Fruit fly (Drosophila melanogaster): ENCODE measurements around the gene CG5704.

The CG5704 gene

DNA sequence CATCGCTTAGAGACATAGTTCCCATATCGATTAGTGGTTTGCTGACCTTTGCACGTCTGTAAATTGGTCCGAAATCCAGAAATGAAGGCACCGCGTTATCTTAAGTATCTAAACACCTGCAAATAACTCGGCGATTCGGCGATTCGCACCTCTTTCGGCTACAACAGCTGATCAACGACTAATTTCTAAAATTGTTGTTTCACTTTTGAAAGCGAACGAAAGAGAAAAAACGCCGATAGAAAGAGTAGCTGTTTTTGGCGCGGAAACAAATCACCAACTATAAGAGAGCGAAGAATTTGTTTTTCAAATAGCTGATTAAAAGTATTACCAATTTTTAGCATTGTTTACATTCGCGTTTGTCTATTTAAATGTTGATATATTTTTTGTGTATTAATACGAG lies 1.8 kb downstream of the CG5704 start, which contains the start of gene CG15879:
CG15879 (minus strand) TSS at position 155 of the 400 bp plus-strand sequence.
- TF ChIP-seq CG7271 (tag; optimal IDR thresholded peaks at IDR 0.05) (no peak), CG11093 (GFP tag; IDR thresholded peaks at IDR 0.05) (no peak), crp (GFP tag; optimal IDR thresholded peaks at IDR 0.05) (peak in 1 of 2 experiments; percentile 45), CG34224 (GFP tag; IDR thresholded peaks at IDR 0.05; ENCODE audit: partially characterized antibody) (0 out of 3 replicates have a peak, but pooled peaks have one; percentile 10), Trl (optimal IDR thresholded peaks at IDR 0.05) (peak; percentile 0 to 59), Trl (GFP tag; optimal IDR thresholded peaks at IDR 0.05) (no peak), exex (tag; optimal IDR thresholded peaks at IDR 0.05) (peak; percentile 57), sd (tag; optimal IDR thresholded peaks at IDR 0.05) (peak; percentile 54), CG3163 (GFP tag; optimal IDR thresholded peaks at IDR 0.05) (peak; percentile 82), Med (GFP tag) (peak; percentile 35), Jarid2 (GFP tag; optimal IDR thresholded peaks at IDR 0.05) (peak; percentile 3), mirr (GFP tag; optimal IDR thresholded peaks at IDR 0.05) (peak; percentile 1), sisA (GFP tag; IDR thresholded peaks at IDR 0.05) (no peak)

DNA sequence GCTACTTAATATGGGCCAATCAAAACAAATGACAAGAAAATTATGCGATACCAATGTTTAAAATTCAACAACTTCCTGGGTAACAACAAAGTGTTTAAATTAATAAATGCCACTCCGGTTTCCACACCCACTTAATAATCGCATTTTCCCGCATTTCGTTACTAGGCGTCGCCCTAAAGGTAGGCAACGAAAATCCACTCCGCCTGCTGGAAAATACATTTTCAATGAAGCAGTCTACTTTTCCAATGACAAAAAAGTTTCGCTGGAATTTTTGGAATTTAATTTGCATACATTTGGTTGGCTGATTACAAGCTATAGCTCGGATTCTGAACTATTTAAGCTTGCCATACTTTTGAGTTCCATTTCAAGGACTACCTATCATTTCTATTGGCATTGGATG lies 4.0 kb downstream of the CG5704 start:
- no peak for TF ChIP-seq CG8290 (GFP tag; optimal IDR thresholded peaks at IDR 0.05)
- TF ChIP-seq CG8290 (tag; optimal IDR thresholded peaks at IDR 0.05) = peak in 1 of 2 experiments; percentile 32
- TF ChIP-seq Med (GFP tag) = no peak
- TF ChIP-seq CG4707 (GFP tag; optimal IDR thresholded peaks at IDR 0.05) = no peak
- no peak for TF ChIP-seq CG4617 (GFP tag; optimal IDR thresholded peaks at IDR 0.05; ENCODE audit: borderline replicate concordance)
- TF ChIP-seq org-1 (GFP tag; optimal IDR thresholded peaks at IDR 0.05) = no peak
- peak; percentile 80 for TF ChIP-seq CG3995 (GFP tag; optimal IDR thresholded peaks at IDR 0.05)
- no peak for TF ChIP-seq Hr39 (optimal IDR thresholded peaks at IDR 0.05)
- no peak for TF ChIP-seq CG6813 (GFP tag; optimal IDR thresholded peaks at IDR 0.05)
- TF ChIP-seq Dfd (GFP tag; optimal IDR thresholded peaks at IDR 0.05) = no peak
- no peak for TF ChIP-seq CG2202 (tag; optimal IDR thresholded peaks at IDR 0.05)
- TF ChIP-seq slbo (GFP tag; IDR thresholded peaks at IDR 0.05) = no peak
- no peak for TF ChIP-seq MBD-R2 (GFP tag; IDR thresholded peaks at IDR 0.05)
- TF ChIP-seq NC2α (GFP tag; optimal IDR thresholded peaks at IDR 0.05) = no peak
- peak; percentile 4 for TF ChIP-seq HmgZ (tag; optimal IDR thresholded peaks at IDR 0.05)
- TF ChIP-seq CTCF (GFP tag; optimal IDR thresholded peaks at IDR 0.05) = peak; percentile 44
- no peak for TF ChIP-seq CG5180 (GFP tag; optimal IDR thresholded peaks at IDR 0.05)
- TF ChIP-seq CG3726 (GFP tag; IDR thresholded peaks at IDR 0.05) = no peak
- peak in 1 of 3 experiments; percentile 38 for TF ChIP-seq lola (GFP tag; optimal IDR thresholded peaks at IDR 0.05)
- TF ChIP-seq vvl (GFP tag; IDR thresholded peaks at IDR 0.05) = peak; percentile 88
- no peak for TF ChIP-seq trem (tag; optimal IDR thresholded peaks at IDR 0.05)
- TF ChIP-seq sd (tag; optimal IDR thresholded peaks at IDR 0.05) = peak; percentile 93
- 0 out of 3 replicates have a peak, but pooled peaks have one; percentile 21 for TF ChIP-seq CG34224 (GFP tag; IDR thresholded peaks at IDR 0.05; ENCODE audit: partially characterized antibody)
- TF ChIP-seq mld (GFP tag; IDR thresholded peaks at IDR 0.05; ENCODE audit: partially characterized antibody) = no peak
- TF ChIP-seq nerfin-1 (tag; optimal IDR thresholded peaks at IDR 0.05) = no peak
- no peak for TF ChIP-seq Tbp (GFP tag; optimal IDR thresholded peaks at IDR 0.05)
- TF ChIP-seq br (optimal IDR thresholded peaks at IDR 0.05) = no peak
- no peak for TF ChIP-seq Fer3 (tag; optimal IDR thresholded peaks at IDR 0.05)
- no peak for TF ChIP-seq Oaz (GFP tag; IDR thresholded peaks at IDR 0.05)

DNA sequence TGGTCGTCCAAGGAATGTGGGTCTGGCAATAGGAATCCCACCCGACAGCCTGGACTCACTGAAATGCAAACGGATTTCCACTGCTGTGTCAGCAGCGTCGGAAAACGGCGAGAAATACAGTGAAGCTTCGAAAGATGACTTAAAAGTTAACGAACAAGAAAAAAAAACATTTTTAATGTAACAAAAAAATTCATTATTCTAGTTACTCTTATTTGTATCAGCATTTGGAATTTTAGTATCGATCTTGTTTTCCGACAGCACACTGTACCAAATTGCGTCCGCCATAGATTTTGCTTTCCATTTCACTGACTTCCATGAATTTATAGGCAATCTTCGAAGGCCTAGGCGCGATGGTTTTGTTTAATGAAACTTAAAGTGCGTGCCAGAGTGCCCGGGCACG lies 6.0 kb downstream of the CG5704 start:
- peak; percentile 76 for TF ChIP-seq Med (GFP tag)
- no peak for TF ChIP-seq slou (GFP tag; optimal IDR thresholded peaks at IDR 0.05)
- TF ChIP-seq CG5245 (GFP tag; optimal IDR thresholded peaks at IDR 0.05) = no peak
- TF ChIP-seq D19B (GFP tag; optimal IDR thresholded peaks at IDR 0.05) = no peak
- TF ChIP-seq rib (GFP tag; IDR thresholded peaks at IDR 0.05) = no peak
- peak; percentile 57 for TF ChIP-seq Sox102F (GFP tag; optimal IDR thresholded peaks at IDR 0.05)
- peak; percentile 34; the same call in 1 of the 2 replicates for TF ChIP-seq CG14441 (GFP tag; IDR thresholded peaks at IDR 0.05)
- TF ChIP-seq CG7928 (GFP tag; optimal IDR thresholded peaks at IDR 0.05) = no peak
- TF ChIP-seq ranshi (GFP tag; IDR thresholded peaks at IDR 0.05) = peak; percentile 50; the same call in 1 of the 2 replicates
- no peak for TF ChIP-seq nau (GFP tag; optimal IDR thresholded peaks at IDR 0.05)
- TF ChIP-seq CG17328 (GFP tag; IDR thresholded peaks at IDR 0.05) = peak; percentile 59; the same call in 1 of the 2 replicates
- peak; percentile 77 for TF ChIP-seq Ada2b (GFP tag; IDR thresholded peaks at IDR 0.05)
- no peak for TF ChIP-seq CG4404 (GFP tag; IDR thresholded peaks at IDR 0.05)
- no peak for TF ChIP-seq B-H1 (GFP tag; IDR thresholded peaks at IDR 0.05)

All from whole organism, embryonic.